Fruit fly (Drosophila melanogaster): ENCODE data around the gene mtrm.

- no peak for TF ChIP-seq CG5245 (GFP tag; optimal IDR thresholded peaks at IDR 0.05)
- no peak for TF ChIP-seq Spps (tag; optimal IDR thresholded peaks at IDR 0.05)
- no peak for TF ChIP-seq Side (GFP tag; optimal IDR thresholded peaks at IDR 0.05)
- TF ChIP-seq lola (GFP tag; optimal IDR thresholded peaks at IDR 0.05): no peak
- no peak for TF ChIP-seq Hsf (GFP tag; optimal IDR thresholded peaks at IDR 0.05)
- no peak for TF ChIP-seq CG10321 (GFP tag; IDR thresholded peaks at IDR 0.05)
- TF ChIP-seq HHEX (GFP tag; optimal IDR thresholded peaks at IDR 0.05): no peak
- TF ChIP-seq HLH4C (GFP tag; IDR thresholded peaks at IDR 0.05; ENCODE audit: partially characterized antibody): no peak
These were observed 41.9 kb upstream of the mtrm start for dm6 chr3L:8370922-8371321.
